Worm (Caenorhabditis elegans) whole organism, L4 larva: ENCODE data around the gene sri-47.

Experiments used
- D1046.2 ChIP-seq: fragments of 200-800 bp; sonication (Bioruptor generic); IDR thresholded peaks from 2 replicates; pipeline ENCODE4 v1.3.6; 2022; ENCODE audit warnings: missing genetic modification characterization, missing compliant biosample characterization
- F10B5.3 ChIP-seq: sonication (generic microtip); optimal IDR thresholded peaks from 2 replicates; lab custom pipeline; 2016; ENCODE audit warnings: mild to moderate bottlenecking, missing genetic modification characterization, missing compliant biosample characterization
- F26F4.8 ChIP-seq: fragments of 200-800 bp; sonication (Bioruptor generic); conservative IDR thresholded peaks from 2 replicates; pipeline ENCODE4 v1.3.6; 2022; ENCODE audit warnings: missing genetic modification characterization, missing compliant biosample characterization
- F44E2.7 ChIP-seq: fragments of 200-800 bp; sonication (Bioruptor generic); IDR thresholded peaks from 2 replicates; pipeline ENCODE4 v2.1.2; 2022; ENCODE audit warnings: missing genetic modification characterization, missing compliant biosample characterization
- F49E8.2 ChIP-seq: sonication (generic microtip); optimal IDR thresholded peaks from 2 replicates; lab custom pipeline; 2016; ENCODE audit warnings: missing compliant biosample characterization, mild to moderate bottlenecking, missing genetic modification characterization, borderline replicate concordance
- R02D3.7 ChIP-seq: fragments of 150-350 bp; sonication (generic microtip); optimal IDR thresholded peaks from 3 replicates; lab custom pipeline; 2014; ENCODE audit warnings: missing biosample characterization, missing genetic modification characterization
- T20F7.1 ChIP-seq: fragments of 200-800 bp; sonication (Bioruptor generic); optimal IDR thresholded peaks from 2 replicates; lab custom pipeline; 2018; ENCODE audit warnings: mild to moderate bottlenecking, missing genetic modification characterization, missing compliant biosample characterization
- T26A8.4 ChIP-seq: fragments of 200-800 bp; sonication (Bioruptor generic); IDR thresholded peaks from 2 replicates; pipeline ENCODE4 v1.3.6; 2022; ENCODE audit warnings: missing genetic modification characterization, missing compliant biosample characterization
- Y48G9A.11 ChIP-seq: fragments of 200-800 bp; sonication (Bioruptor generic); IDR thresholded peaks from 2 replicates; pipeline ENCODE4 v1.3.6; 2022; ENCODE audit warnings: missing genetic modification reagents, missing genetic modification characterization, missing compliant biosample characterization
- ZK546.5 ChIP-seq, 2 experiments: sonication (generic microtip); optimal IDR thresholded peaks; 2 replicates each; lab custom pipeline; 2017; ENCODE audit warnings: missing biosample characterization in 2 of 2, missing genetic modification characterization in 2 of 2
- aha-1 ChIP-seq: fragments of 150-350 bp; peaks from one replicate; lab custom pipeline; 2014; ENCODE audit warnings: missing biosample characterization, missing genetic modification characterization
- arid-1 ChIP-seq: fragments of 200-800 bp; sonication (Bioruptor generic); conservative IDR thresholded peaks from 2 replicates; pipeline ENCODE4 v1.3.6; 2022; ENCODE audit warnings: missing genetic modification reagents, missing genetic modification characterization, missing compliant biosample characterization
- attf-4 ChIP-seq: sonication (generic microtip); optimal IDR thresholded peaks from 3 replicates; lab custom pipeline; 2017; ENCODE audit warnings: missing biosample characterization, missing genetic modification characterization
- ceh-28 ChIP-seq: fragments of 150-350 bp; optimal IDR thresholded peaks from 2 replicates; lab custom pipeline; 2014; ENCODE audit warnings: missing biosample characterization, missing genetic modification reagents, missing genetic modification characterization
- ceh-44 ChIP-seq: fragments of 200-800 bp; sonication (Bioruptor generic); IDR thresholded peaks from 2 replicates; pipeline ENCODE4 v1.3.6; 2022; ENCODE audit warnings: missing genetic modification reagents, missing genetic modification characterization, missing compliant biosample characterization
- ceh-62 ChIP-seq: sonication (generic microtip); optimal IDR thresholded peaks from 2 replicates; lab custom pipeline; 2017; ENCODE audit warnings: missing biosample characterization, missing genetic modification characterization
- ceh-82 ChIP-seq: sonication (generic microtip); optimal IDR thresholded peaks from 2 replicates; lab custom pipeline; 2017; ENCODE audit warnings: missing biosample characterization, missing genetic modification characterization
- cey-2 ChIP-seq: sonication (generic microtip); optimal IDR thresholded peaks from 3 replicates; lab custom pipeline; 2017; ENCODE audit warnings: missing genetic modification characterization, mild to moderate bottlenecking, missing compliant biosample characterization, antibody characterized with exemption, borderline replicate concordance; ENCODE audit not compliant: insufficient read depth
- ctbp-1 ChIP-seq: fragments of 200-800 bp; sonication (Bioruptor generic); IDR thresholded peaks from 2 replicates; pipeline ENCODE4 v1.3.6; 2022; ENCODE audit warnings: missing genetic modification reagents, missing genetic modification characterization, missing compliant biosample characterization
- daf-12 ChIP-seq: fragments of 150-350 bp; optimal IDR thresholded peaks from 2 replicates; lab custom pipeline; 2014; ENCODE audit warnings: missing biosample characterization, missing genetic modification reagents, missing genetic modification characterization
- daf-19 ChIP-seq: fragments of 200-800 bp; sonication (Bioruptor generic); conservative IDR thresholded peaks from 2 replicates; pipeline ENCODE4 v1.3.6; 2022; ENCODE audit warnings: missing genetic modification characterization, missing compliant biosample characterization
- daf-8 ChIP-seq: fragments of 200-800 bp; sonication (Bioruptor generic); IDR thresholded peaks from 2 replicates; pipeline ENCODE4 v1.3.6; 2022; ENCODE audit warnings: missing genetic modification characterization, missing compliant biosample characterization
- dmd-8 ChIP-seq: fragments of 200-800 bp; sonication (Bioruptor generic); IDR thresholded peaks from 2 replicates; pipeline ENCODE4 v1.3.6; 2022; ENCODE audit warnings: missing genetic modification characterization, missing compliant biosample characterization
- dpl-1 ChIP-seq: fragments of 150-350 bp; optimal IDR thresholded peaks from 2 replicates; lab custom pipeline; 2014; ENCODE audit warnings: missing biosample characterization, missing genetic modification reagents, missing genetic modification characterization
- egl-43 ChIP-seq: fragments of 200-800 bp; sonication (Bioruptor generic); IDR thresholded peaks from 2 replicates; pipeline ENCODE4 v1.3.6; 2022; ENCODE audit warnings: missing genetic modification reagents, missing genetic modification characterization, missing compliant biosample characterization
- fos-1 ChIP-seq: fragments of 150-350 bp; optimal IDR thresholded peaks from 2 replicates; lab custom pipeline; 2014; ENCODE audit warnings: missing biosample characterization, missing genetic modification characterization
- hmg-1.1 ChIP-seq: fragments of 200-800 bp; sonication (Bioruptor generic); IDR thresholded peaks from 2 replicates; pipeline ENCODE4 v1.3.6; 2022; ENCODE audit warnings: missing genetic modification reagents, missing genetic modification characterization, missing compliant biosample characterization
- jun-1 ChIP-seq: fragments of 150-350 bp; optimal IDR thresholded peaks from 2 replicates; lab custom pipeline; 2014; ENCODE audit warnings: missing biosample characterization, missing genetic modification reagents, missing genetic modification characterization
- lin-1 ChIP-seq: fragments of 200-800 bp; sonication (Bioruptor generic); IDR thresholded peaks from 2 replicates; pipeline ENCODE4 v1.3.6; 2022; ENCODE audit warnings: missing genetic modification reagents, missing genetic modification characterization, missing compliant biosample characterization
- lin-15B ChIP-seq: fragments of 150-350 bp; sonication (generic microtip); optimal IDR thresholded peaks from 3 replicates; lab custom pipeline; 2014; ENCODE audit warnings: missing biosample characterization, missing genetic modification characterization
- lin-39 ChIP-seq: fragments of 150-350 bp; optimal IDR thresholded peaks from 2 replicates; lab custom pipeline; 2014; ENCODE audit warnings: missing biosample characterization, missing genetic modification reagents, missing genetic modification characterization
- mdt-29 ChIP-seq: fragments of 200-800 bp; sonication (Bioruptor generic); IDR thresholded peaks from 2 replicates; pipeline ENCODE4 v1.3.6; 2022; ENCODE audit warnings: missing genetic modification reagents, missing genetic modification characterization, missing compliant biosample characterization
- mes-2 ChIP-seq: sonication (generic microtip); optimal IDR thresholded peaks from 2 replicates; lab custom pipeline; 2016; ENCODE audit warnings: missing genotype, mild to moderate bottlenecking, missing genetic modification characterization, missing compliant biosample characterization; ENCODE audit not compliant: poor library complexity, severe bottlenecking
- nhr-10 ChIP-seq: fragments of 150-350 bp; optimal IDR thresholded peaks from 2 replicates; lab custom pipeline; 2014; ENCODE audit warnings: missing biosample characterization, missing genetic modification characterization
- nhr-11 ChIP-seq: fragments of 150-350 bp; optimal IDR thresholded peaks from 2 replicates; lab custom pipeline; 2014; ENCODE audit warnings: missing biosample characterization, missing genetic modification characterization
- nhr-42 ChIP-seq: fragments of 200-800 bp; sonication (Bioruptor generic); IDR thresholded peaks from 2 replicates; pipeline ENCODE4 v1.3.6; 2022; ENCODE audit warnings: missing genetic modification characterization, missing compliant biosample characterization
- nhr-48 ChIP-seq: sonication (generic microtip); optimal IDR thresholded peaks from 2 replicates; lab custom pipeline; 2016; ENCODE audit warnings: mild to moderate bottlenecking, missing genetic modification characterization, missing compliant biosample characterization
- saeg-2 ChIP-seq: fragments of 200-800 bp; sonication (Bioruptor generic); IDR thresholded peaks from 2 replicates; pipeline ENCODE4 v1.3.6; 2022; ENCODE audit warnings: missing genetic modification reagents, missing genetic modification characterization, missing compliant biosample characterization
- set-16 ChIP-seq: fragments of 200-800 bp; sonication (Bioruptor generic); IDR thresholded peaks from 2 replicates; pipeline ENCODE4 v1.3.6; 2022; ENCODE audit warnings: missing genetic modification reagents, missing genetic modification characterization, missing compliant biosample characterization
- spr-3 ChIP-seq: fragments of 200-800 bp; sonication (Bioruptor generic); optimal IDR thresholded peaks from 2 replicates; lab custom pipeline; 2018; ENCODE audit warnings: mild to moderate bottlenecking, missing genetic modification characterization, missing compliant biosample characterization
- tag-97 ChIP-seq: fragments of 200-800 bp; sonication (Bioruptor generic); IDR thresholded peaks from 2 replicates; pipeline ENCODE4 v1.3.6; 2022; ENCODE audit warnings: missing genetic modification characterization, missing compliant biosample characterization
- zag-1 ChIP-seq: fragments of 150-350 bp; optimal IDR thresholded peaks from 2 replicates; lab custom pipeline; 2014; ENCODE audit warnings: missing biosample characterization, missing genetic modification characterization
- zip-2 ChIP-seq: fragments of 150-350 bp; optimal IDR thresholded peaks from 2 replicates; lab custom pipeline; 2014; ENCODE audit warnings: missing biosample characterization, missing genetic modification characterization
- ztf-7 ChIP-seq: fragments of 150-350 bp; optimal IDR thresholded peaks from 2 replicates; lab custom pipeline; 2014; ENCODE audit warnings: missing biosample characterization, missing genetic modification characterization

sri-47 gene

ce11 chrII:2627154-2627799, 29.4 kb upstream of the sri-47 start, which contains the start of gene sri-71:
Gene sri-71, plus strand, starts transcription at chrII:2627749.
- TF ChIP-seq dpl-1 (GFP tag; lab: Kevin White, UChicago) (no peak), daf-12 (no peak), set-16 (GFP tag; lab: Robert Waterston, UW) (peak; percentile 93), arid-1 (GFP tag; lab: Robert Waterston, UW) (no peak), ctbp-1 (GFP tag; lab: Robert Waterston, UW) (no peak), zip-2 (tag; lab: Kevin White, UChicago) (no peak), zag-1 (no peak), nhr-42 (no peak), F49E8.2 (tag; lab: Kevin White, UChicago) (no peak), lin-15B (tag; lab: Kevin White, UChicago) (no peak), aha-1 (tag; lab: Kevin White, UChicago) (peak; percentile 10), egl-43 (GFP tag; lab: Robert Waterston, UW) (peak; percentile 65; the same call in 1 of the 2 replicates)

ce11 chrII:2628401-2628800, 28.3 kb upstream of the sri-47 start:
- TF ChIP-seq set-16 (GFP tag; lab: Robert Waterston, UW) = peak; percentile 91
- TF ChIP-seq ceh-28 = no peak
- 0 out of 2 replicates have a peak, but pooled peaks have one; percentile 26 for TF ChIP-seq F26F4.8
- no peak for TF ChIP-seq ceh-62 (tag; lab: Kevin White, UChicago)
- no peak for TF ChIP-seq ceh-82
- TF ChIP-seq egl-43 (GFP tag; lab: Robert Waterston, UW) = peak; percentile 67; the same call in 1 of the 2 replicates
- TF ChIP-seq nhr-48 (tag; lab: Kevin White, UChicago) = no peak
- no peak for TF ChIP-seq dmd-8 (GFP tag; lab: Robert Waterston, UW)

- TF ChIP-seq fos-1 (tag; lab: Kevin White, UChicago) = no peak
- no peak for TF ChIP-seq ceh-44 (GFP tag; lab: Robert Waterston, UW)
- no peak for TF ChIP-seq nhr-11 (tag; lab: Kevin White, UChicago)
- TF ChIP-seq mes-2 (tag; lab: Kevin White, UChicago) = no peak
- TF ChIP-seq cey-2 = no peak
- TF ChIP-seq lin-39 = no peak
- no peak for TF ChIP-seq daf-19 (GFP tag; lab: Robert Waterston, UW)
- TF ChIP-seq F44E2.7 (GFP tag; lab: Robert Waterston, UW) = no peak
- TF ChIP-seq ceh-28 = no peak
- TF ChIP-seq T26A8.4 = no peak
- no peak for TF ChIP-seq ZK546.5 (tag; optimal IDR thresholded peaks at IDR 0.05; lab: Kevin White, UChicago)
- TF ChIP-seq R02D3.7 (tag; lab: Kevin White, UChicago) = no peak
- TF ChIP-seq daf-8 (GFP tag; lab: Robert Waterston, UW) = no peak
- no peak for TF ChIP-seq mdt-29
- TF ChIP-seq ztf-7 (tag; lab: Kevin White, UChicago) = no peak
- no peak for TF ChIP-seq jun-1
- TF ChIP-seq spr-3 (GFP tag; lab: Kevin White, UChicago) = no peak
- TF ChIP-seq nhr-10 (tag; lab: Kevin White, UChicago) = no peak
- TF ChIP-seq, all 104 proteins: peak for 0
Measured at ce11 chrII:2629270-2629669, 27.4 kb upstream of the sri-47 start, which contains the start of gene sri-37. Gene sri-37, plus strand, starts transcription at chrII:2629570.

ce11 chrII:2631169-2631568, 25.5 kb upstream of the sri-47 start, which contains the start of gene D2062.1:
Gene D2062.1, plus strand, starts transcription at chrII:2631469.
- TF ChIP-seq T26A8.4 = no peak
- no peak for TF ChIP-seq T20F7.1
- TF ChIP-seq F10B5.3 (tag; lab: Kevin White, UChicago) = no peak
- no peak for TF ChIP-seq lin-1
- TF ChIP-seq hmg-1.1 (GFP tag; lab: Robert Waterston, UW) = no peak
- no peak for TF ChIP-seq tag-97 (GFP tag; lab: Robert Waterston, UW)
- TF ChIP-seq D1046.2 (GFP tag; lab: Robert Waterston, UW) = no peak
- no peak for TF ChIP-seq Y48G9A.11 (GFP tag; lab: Robert Waterston, UW)
- TF ChIP-seq attf-4 (tag; lab: Kevin White, UChicago) = no peak
- TF ChIP-seq saeg-2 = no peak
- TF ChIP-seq aha-1 (tag; lab: Kevin White, UChicago) = no peak
